Worm (Caenorhabditis elegans) whole organism, early embryonic: ENCODE results near the gene Y25C1A.6.

Experiments
- B0310.2 ChIP-seq: sonication (generic microtip); optimal IDR thresholded peaks from 2 replicates; lab custom pipeline; 2016; ENCODE audit warnings: mild to moderate bottlenecking, missing genetic modification characterization, missing compliant biosample characterization
- aly-1 ChIP-seq: sonication (generic microtip); optimal IDR thresholded peaks from 2 replicates; lab custom pipeline; 2016; ENCODE audit warnings: missing genetic modification characterization, missing compliant biosample characterization
- ama-1 ChIP-seq: fragments of 150-350 bp; optimal IDR thresholded peaks from 2 replicates; lab custom pipeline; 2014
- ceh-13 ChIP-seq: fragments of 200-800 bp; sonication (Bioruptor generic); optimal IDR thresholded peaks from 2 replicates; lab custom pipeline; 2018; ENCODE audit warnings: mild to moderate bottlenecking, missing genetic modification characterization, missing compliant biosample characterization
- ceh-36 ChIP-seq: sonication (generic microtip); optimal IDR thresholded peaks from 2 replicates; lab custom pipeline; 2016; ENCODE audit warnings: missing genetic modification characterization, inconsistent platforms, missing compliant biosample characterization
- ets-7 ChIP-seq: sonication (generic microtip); optimal IDR thresholded peaks from 2 replicates; lab custom pipeline; 2016; ENCODE audit warnings: missing genotype, missing genetic modification characterization, missing compliant biosample characterization
- flt-1 ChIP-seq: fragments of 200-800 bp; sonication (Bioruptor generic); IDR thresholded peaks from 2 replicates; pipeline ENCODE4 v1.3.6; 2022; ENCODE audit warnings: missing genetic modification characterization, missing compliant biosample characterization
- hnd-1 ChIP-seq: sonication (generic microtip); optimal IDR thresholded peaks from 2 replicates; lab custom pipeline; 2016; ENCODE audit warnings: missing genetic modification characterization, missing compliant biosample characterization
- scrt-1 ChIP-seq: fragments of 200-800 bp; sonication (Bioruptor generic); IDR thresholded peaks from 2 replicates; pipeline ENCODE4 v1.3.6; 2022; ENCODE audit warnings: missing genetic modification characterization, missing compliant biosample characterization
- sea-1 ChIP-seq: fragments of 200-800 bp; sonication (Bioruptor generic); conservative IDR thresholded peaks from 2 replicates; pipeline ENCODE4 v1.3.6; 2022; ENCODE audit warnings: missing genetic modification characterization, missing compliant biosample characterization

- TF ChIP-seq flt-1 (no peak), B0310.2 (tag; lab: Kevin White, UChicago) (no peak), hnd-1 (no peak), aly-1 (tag; lab: Kevin White, UChicago) (no peak), ceh-13 (GFP tag; lab: Kevin White, UChicago) (no peak), ama-1 (lab: Kevin White, UChicago) (no peak), ceh-36 (tag; lab: Kevin White, UChicago) (no peak), sea-1 (GFP tag; lab: Robert Waterston, UW) (no peak), scrt-1 (GFP tag; lab: Robert Waterston, UW) (no peak), ets-7 (no peak)
These were observed 6.6 kb downstream of the Y25C1A.6 start for ce11 chrII:3067447-3067846.
